Worm (Caenorhabditis elegans) whole organism, young adult: ENCODE results near the gene srbc-9.

Source experiments
- B0035.1 ChIP-seq: sonication (generic microtip); optimal IDR thresholded peaks from 2 replicates; lab custom pipeline; 2016; ENCODE audit warnings: missing genetic modification characterization, mild to moderate bottlenecking, missing compliant biosample characterization, missing genotype, missing genetic modification reagents
- B0336.3 ChIP-seq: fragments of 200-800 bp; sonication (Bioruptor generic); IDR thresholded peaks from 2 replicates; pipeline ENCODE4 v1.3.6; 2022; ENCODE audit warnings: missing genetic modification characterization, missing compliant biosample characterization
- C06A6.2 ChIP-seq: fragments of 200-800 bp; sonication (Bioruptor generic); conservative IDR thresholded peaks from 2 replicates; pipeline ENCODE4 v1.3.6; 2022; ENCODE audit warnings: missing genetic modification characterization, missing compliant biosample characterization
- F22D6.2 ChIP-seq: sonication (generic microtip); optimal IDR thresholded peaks from 2 replicates; lab custom pipeline; 2016; ENCODE audit warnings: mild to moderate bottlenecking, missing genetic modification characterization, missing compliant biosample characterization
- F23B12.7 ChIP-seq: sonication (generic microtip); optimal IDR thresholded peaks from 2 replicates; lab custom pipeline; 2017; ENCODE audit warnings: missing genetic modification characterization, mild to moderate bottlenecking, missing compliant biosample characterization, antibody characterized with exemption, moderate library complexity; ENCODE audit not compliant: insufficient read depth
- F33H1.4 ChIP-seq: fragments of 200-800 bp; sonication (Bioruptor generic); IDR thresholded peaks from 2 replicates; pipeline ENCODE4 v1.3.6; 2022; ENCODE audit warnings: missing genetic modification reagents, missing genetic modification characterization, missing compliant biosample characterization
- F39B2.1 ChIP-seq: fragments of 200-800 bp; sonication (Bioruptor generic); IDR thresholded peaks from 2 replicates; pipeline ENCODE4 v1.3.6; 2022; ENCODE audit warnings: missing genetic modification reagents, missing genetic modification characterization, missing compliant biosample characterization
- F57C9.4 ChIP-seq: sonication (generic microtip); optimal IDR thresholded peaks from 2 replicates; lab custom pipeline; 2017; ENCODE audit warnings: mild to moderate bottlenecking, missing genetic modification characterization, missing compliant biosample characterization
- K12H6.12 ChIP-seq: fragments of 200-800 bp; sonication (Bioruptor generic); optimal IDR thresholded peaks from 2 replicates; lab custom pipeline; 2018; ENCODE audit warnings: mild to moderate bottlenecking, missing genetic modification characterization, missing compliant biosample characterization
- Y53G8AR.9 ChIP-seq: fragments of 200-800 bp; sonication (Bioruptor generic); conservative IDR thresholded peaks from 2 replicates; pipeline ENCODE4 v1.3.6; 2022; ENCODE audit warnings: missing genetic modification reagents, missing genetic modification characterization, missing compliant biosample characterization
- Y56A3A.18 ChIP-seq: fragments of 200-800 bp; sonication (Bioruptor generic); IDR thresholded peaks from 2 replicates; pipeline ENCODE4 v1.3.6; 2022; ENCODE audit warnings: missing genetic modification reagents, missing genetic modification characterization, missing compliant biosample characterization
- akir-1 ChIP-seq: fragments of 200-800 bp; sonication (Bioruptor generic); optimal IDR thresholded peaks from 2 replicates; lab custom pipeline; 2018; ENCODE audit warnings: mild to moderate bottlenecking, missing genetic modification characterization, moderate library complexity, missing compliant biosample characterization
- aptf-3 ChIP-seq: fragments of 200-800 bp; sonication (Bioruptor generic); IDR thresholded peaks from 2 replicates; pipeline ENCODE4 v1.3.6; 2022; ENCODE audit warnings: missing genetic modification characterization, missing compliant biosample characterization
- athp-1 ChIP-seq: sonication (generic microtip); optimal IDR thresholded peaks from 2 replicates; lab custom pipeline; 2017; ENCODE audit warnings: mild to moderate bottlenecking, missing genetic modification characterization, missing compliant biosample characterization
- attf-3 ChIP-seq: fragments of 200-800 bp; sonication (Bioruptor generic); conservative IDR thresholded peaks from 2 replicates; pipeline ENCODE4 v1.3.6; 2022; ENCODE audit warnings: missing genetic modification reagents, missing genetic modification characterization, missing compliant biosample characterization
- attf-5 ChIP-seq: fragments of 200-800 bp; sonication (Bioruptor generic); optimal IDR thresholded peaks from 2 replicates; lab custom pipeline; 2018; ENCODE audit warnings: mild to moderate bottlenecking, missing genetic modification characterization, missing compliant biosample characterization
- bed-2 ChIP-seq: fragments of 200-800 bp; sonication (Bioruptor generic); IDR thresholded peaks from 2 replicates; pipeline ENCODE4 v1.3.6; 2022; ENCODE audit warnings: missing genetic modification reagents, missing genetic modification characterization, missing compliant biosample characterization
- cebp-1 ChIP-seq, 2 experiments: fragments of 200-800 bp in 1 of 2; sonication (Bioruptor generic) in 1 of 2; sonication (generic microtip) in 1 of 2; IDR thresholded peaks in 1 of 2; optimal IDR thresholded peaks in 1 of 2; 2 replicates each; pipeline versions ENCODE4 v1.3.6 to Lab custom; 2017 to 2022; ENCODE audit warnings: missing compliant biosample characterization in 2 of 2, missing genetic modification characterization in 2 of 2, mild to moderate bottlenecking in 1 of 2, missing genetic modification reagents in 1 of 2, moderate library complexity in 1 of 2
- cebp-2 ChIP-seq: fragments of 200-800 bp; sonication (Bioruptor generic); IDR thresholded peaks from 2 replicates; pipeline ENCODE4 v1.3.6; 2022; ENCODE audit warnings: missing genetic modification characterization, missing compliant biosample characterization
- ceh-40 ChIP-seq: fragments of 200-800 bp; sonication (Bioruptor generic); IDR thresholded peaks from 2 replicates; pipeline ENCODE4 v1.3.6; 2022; ENCODE audit warnings: missing genetic modification characterization, missing compliant biosample characterization
- ceh-58 ChIP-seq: fragments of 200-800 bp; sonication (Bioruptor generic); IDR thresholded peaks from 2 replicates; pipeline ENCODE4 v1.3.6; 2022; ENCODE audit warnings: missing genetic modification characterization, missing compliant biosample characterization
- die-1 ChIP-seq: sonication (generic microtip); optimal IDR thresholded peaks from 2 replicates; lab custom pipeline; 2016; ENCODE audit warnings: missing genotype, mild to moderate bottlenecking, missing genetic modification characterization, missing compliant biosample characterization
- egl-44 ChIP-seq: fragments of 200-800 bp; sonication (Bioruptor generic); IDR thresholded peaks from 2 replicates; pipeline ENCODE4 v1.3.6; 2022; ENCODE audit warnings: missing genetic modification reagents, missing genetic modification characterization, missing compliant biosample characterization
- egrh-3 ChIP-seq: fragments of 200-800 bp; sonication (Bioruptor generic); IDR thresholded peaks from 2 replicates; pipeline ENCODE4 v1.3.6; 2022; ENCODE audit warnings: missing genetic modification reagents, missing genetic modification characterization, missing compliant biosample characterization
- gei-17 ChIP-seq: fragments of 200-800 bp; sonication (Bioruptor generic); optimal IDR thresholded peaks from 2 replicates; lab custom pipeline; 2018; ENCODE audit warnings: mild to moderate bottlenecking, missing genetic modification characterization, missing compliant biosample characterization
- him-1 ChIP-seq: sonication (generic microtip); optimal IDR thresholded peaks from 2 replicates; lab custom pipeline; 2016; ENCODE audit warnings: missing genotype, missing genetic modification reagents, missing genetic modification characterization, missing compliant biosample characterization
- hsf-1 ChIP-seq: fragments of 200-800 bp; sonication (Bioruptor generic); IDR thresholded peaks from 2 replicates; pipeline ENCODE4 v1.3.6; 2022; ENCODE audit warnings: missing genetic modification reagents, missing genetic modification characterization, missing compliant biosample characterization
- lag-1 ChIP-seq: fragments of 200-800 bp; sonication (Bioruptor generic); IDR thresholded peaks from 2 replicates; pipeline ENCODE4 v1.3.6; 2022; ENCODE audit warnings: missing genetic modification reagents, missing genetic modification characterization, missing compliant biosample characterization
- lin-26 ChIP-seq: fragments of 200-800 bp; sonication (Bioruptor generic); IDR thresholded peaks from 2 replicates; pipeline ENCODE4 v1.3.6; 2022; ENCODE audit warnings: missing genetic modification reagents, missing genetic modification characterization, missing compliant biosample characterization
- lin-40 ChIP-seq: sonication (generic microtip); optimal IDR thresholded peaks from 2 replicates; lab custom pipeline; 2016; ENCODE audit warnings: missing genetic modification characterization, mild to moderate bottlenecking, missing compliant biosample characterization, missing genotype, missing genetic modification reagents
- lir-1 ChIP-seq: fragments of 200-800 bp; sonication (Bioruptor generic); conservative IDR thresholded peaks from 2 replicates; pipeline ENCODE4 v1.3.6; 2022; ENCODE audit warnings: missing genetic modification reagents, missing genetic modification characterization, missing compliant biosample characterization
- madf-8 ChIP-seq: fragments of 200-800 bp; sonication (Bioruptor generic); conservative IDR thresholded peaks from 2 replicates; pipeline ENCODE4 v1.3.6; 2022; ENCODE audit warnings: missing genetic modification reagents, missing genetic modification characterization, missing compliant biosample characterization
- mes-4 ChIP-seq: sonication (generic microtip); optimal IDR thresholded peaks from 2 replicates; lab custom pipeline; 2016; ENCODE audit warnings: missing genotype, missing genetic modification characterization, missing compliant biosample characterization
- mxl-1 ChIP-seq: sonication (generic microtip); optimal IDR thresholded peaks from 2 replicates; lab custom pipeline; 2016; ENCODE audit warnings: missing genetic modification characterization, missing compliant biosample characterization
- nfya-1 ChIP-seq: sonication (generic microtip); optimal IDR thresholded peaks from 2 replicates; lab custom pipeline; 2017; ENCODE audit warnings: antibody characterized with exemption, missing compliant biosample characterization, missing genetic modification characterization, borderline replicate concordance; ENCODE audit not compliant: insufficient read depth
- nhr-120 ChIP-seq: fragments of 200-800 bp; sonication (Bioruptor generic); IDR thresholded peaks from 2 replicates; pipeline ENCODE4 v1.3.6; 2022; ENCODE audit warnings: missing genetic modification characterization, missing compliant biosample characterization
- repo-1 ChIP-seq: sonication (generic microtip); optimal IDR thresholded peaks from 2 replicates; lab custom pipeline; 2017; ENCODE audit warnings: mild to moderate bottlenecking, missing genetic modification characterization, missing compliant biosample characterization
- sdz-38 ChIP-seq: sonication (generic microtip); optimal IDR thresholded peaks from 2 replicates; lab custom pipeline; 2016; ENCODE audit warnings: missing genotype, missing genetic modification characterization, missing compliant biosample characterization
- snpc-1.1 ChIP-seq: sonication (generic microtip); optimal IDR thresholded peaks from 2 replicates; lab custom pipeline; 2017; ENCODE audit warnings: missing genetic modification characterization, mild to moderate bottlenecking, missing compliant biosample characterization, antibody characterized with exemption, moderate library complexity, missing genotype, missing genetic modification reagents; ENCODE audit not compliant: insufficient read depth
- zim-3 ChIP-seq: sonication (generic microtip); optimal IDR thresholded peaks from 2 replicates; lab custom pipeline; 2017; ENCODE audit warnings: mild to moderate bottlenecking, missing genetic modification characterization, moderate library complexity, missing compliant biosample characterization
- ztf-22 ChIP-seq: fragments of 200-800 bp; sonication (Bioruptor generic); optimal IDR thresholded peaks from 2 replicates; lab custom pipeline; 2018; ENCODE audit warnings: mild to moderate bottlenecking, missing genetic modification characterization, moderate library complexity, missing compliant biosample characterization
- ztf-28 ChIP-seq: fragments of 200-800 bp; sonication (Bioruptor generic); IDR thresholded peaks from 2 replicates; pipeline ENCODE4 v1.3.6; 2022; ENCODE audit warnings: missing genetic modification reagents, missing genetic modification characterization, missing compliant biosample characterization

srbc-9 gene

DNA sequence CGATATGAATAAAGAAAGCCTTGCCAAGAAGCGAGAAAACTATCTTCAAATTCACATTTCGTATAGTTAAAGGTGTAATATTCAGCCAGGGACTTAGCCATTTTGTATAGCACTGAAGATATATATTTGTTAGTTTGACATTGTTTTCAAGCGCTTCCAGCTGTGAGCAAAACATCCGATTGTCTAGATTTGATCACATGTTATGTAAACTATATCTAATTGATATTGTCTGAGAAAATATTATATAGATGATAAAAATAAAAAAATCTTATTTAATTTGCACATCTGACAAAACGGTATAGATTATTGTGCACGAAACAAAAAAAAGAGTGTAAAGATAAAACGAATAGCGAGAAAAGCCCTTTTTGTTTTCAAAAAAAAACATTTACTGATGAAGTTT is 25.5 kb downstream of the srbc-9 start, which contains the start of gene srh-89:
Gene srh-89, minus strand, starts transcription at position 101 of the 400 bp plus-strand sequence.
- TF ChIP-seq nhr-120 (GFP tag; lab: Robert Waterston, UW), result no peak
- TF ChIP-seq nfya-1 (tag; lab: Kevin White, UChicago), result no peak
- TF ChIP-seq snpc-1.1 (tag; lab: Kevin White, UChicago), result no peak
- no peak for TF ChIP-seq Y56A3A.18 (GFP tag; lab: Robert Waterston, UW)
- no peak for TF ChIP-seq F57C9.4 (tag; lab: Kevin White, UChicago)
- TF ChIP-seq him-1 (tag; lab: Kevin White, UChicago), result no peak
- TF ChIP-seq ceh-40 (GFP tag; lab: Robert Waterston, UW), result no peak
- TF ChIP-seq F23B12.7, result no peak
- TF ChIP-seq ztf-28, result no peak
- TF ChIP-seq repo-1 (tag; lab: Kevin White, UChicago), result no peak
- TF ChIP-seq athp-1 (tag; lab: Kevin White, UChicago), result no peak
- TF ChIP-seq gei-17 (GFP tag; lab: Kevin White, UChicago), result no peak
- no peak for TF ChIP-seq zim-3 (tag; lab: Kevin White, UChicago)
- TF ChIP-seq lin-26 (GFP tag; lab: Robert Waterston, UW), result no peak
- no peak for TF ChIP-seq cebp-2 (GFP tag; lab: Robert Waterston, UW)
- no peak for TF ChIP-seq B0035.1
- no peak for TF ChIP-seq K12H6.12 (tag; lab: Kevin White, UChicago)
- no peak for TF ChIP-seq ztf-22
- TF ChIP-seq egrh-3 (GFP tag; lab: Robert Waterston, UW), result no peak
- no peak for TF ChIP-seq akir-1

DNA sequence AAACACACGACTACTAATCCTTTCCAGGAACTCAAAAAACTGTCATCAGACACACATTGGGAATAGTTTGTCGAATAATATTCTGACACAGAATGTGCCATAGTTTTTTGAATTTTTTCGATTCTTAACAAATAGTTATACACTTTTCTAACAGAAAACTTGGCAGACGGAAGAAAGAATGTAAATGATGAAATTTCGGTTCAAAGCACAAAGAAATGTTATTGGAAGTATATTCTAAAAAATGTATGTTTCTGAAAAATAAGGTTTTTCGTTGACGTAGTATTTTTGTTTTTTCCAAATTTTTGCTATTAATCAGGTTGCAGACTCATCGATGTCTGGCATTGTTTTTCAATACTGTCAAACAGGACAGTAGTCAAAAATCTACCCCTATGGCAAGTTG is 29.3 kb downstream of the srbc-9 start, which contains the start of gene srh-92:
Gene srh-92, minus strand, starts transcription at position 101 of the 400 bp plus-strand sequence.
- TF ChIP-seq F22D6.2 (tag; lab: Kevin White, UChicago) (no peak), cebp-2 (GFP tag; lab: Robert Waterston, UW) (no peak), repo-1 (tag; lab: Kevin White, UChicago) (no peak), F39B2.1 (no peak), mxl-1 (no peak), sdz-38 (no peak), cebp-1 (GFP tag; IDR thresholded peaks at IDR 0.05; lab: Robert Waterston, UW) (no peak), cebp-1 (tag; optimal IDR thresholded peaks at IDR 0.05; lab: Kevin White, UChicago) (no peak), ceh-58 (GFP tag; lab: Robert Waterston, UW) (no peak)

- no peak for TF ChIP-seq mes-4 (tag; lab: Kevin White, UChicago)
- TF ChIP-seq lag-1, result no peak
- no peak for TF ChIP-seq lin-40 (tag; lab: Kevin White, UChicago)
- TF ChIP-seq hsf-1 (GFP tag; lab: Robert Waterston, UW), result no peak
- no peak for TF ChIP-seq aptf-3 (GFP tag; lab: Robert Waterston, UW)
- TF ChIP-seq B0336.3 (GFP tag; lab: Robert Waterston, UW), result no peak
- no peak for TF ChIP-seq die-1 (tag; lab: Kevin White, UChicago)
- TF ChIP-seq F33H1.4, result no peak
- no peak for TF ChIP-seq egl-44 (GFP tag; lab: Robert Waterston, UW)
- TF ChIP-seq, all 124 proteins: peak for 0
Measured at ce11 chrV:7455008-7455407, 35.2 kb downstream of the srbc-9 start, which contains the start of gene F25E5.2. Gene F25E5.2 (plus strand): TSS chrV:7455308.

ce11 chrV:7454236-7454635 is 36.0 kb downstream of the srbc-9 start, which contains the start of gene try-8:
Gene try-8 (minus strand): TSS chrV:7454336.
- TF ChIP-seq aptf-3 (GFP tag; lab: Robert Waterston, UW) (no peak), lir-1 (no peak), attf-3 (GFP tag; lab: Robert Waterston, UW) (no peak), Y53G8AR.9 (GFP tag; lab: Robert Waterston, UW) (no peak), C06A6.2 (GFP tag; lab: Robert Waterston, UW) (no peak), attf-5 (GFP tag; lab: Kevin White, UChicago) (no peak), bed-2 (GFP tag; lab: Robert Waterston, UW) (no peak), madf-8 (GFP tag; lab: Robert Waterston, UW) (no peak), akir-1 (no peak)
